Fruit fly (Drosophila melanogaster): Measurements from ENCODE around the gene GMF.
A peak's percentile ranks its signal among the peaks of the same experiment; 100 is the strongest.

GMF gene

DNA sequence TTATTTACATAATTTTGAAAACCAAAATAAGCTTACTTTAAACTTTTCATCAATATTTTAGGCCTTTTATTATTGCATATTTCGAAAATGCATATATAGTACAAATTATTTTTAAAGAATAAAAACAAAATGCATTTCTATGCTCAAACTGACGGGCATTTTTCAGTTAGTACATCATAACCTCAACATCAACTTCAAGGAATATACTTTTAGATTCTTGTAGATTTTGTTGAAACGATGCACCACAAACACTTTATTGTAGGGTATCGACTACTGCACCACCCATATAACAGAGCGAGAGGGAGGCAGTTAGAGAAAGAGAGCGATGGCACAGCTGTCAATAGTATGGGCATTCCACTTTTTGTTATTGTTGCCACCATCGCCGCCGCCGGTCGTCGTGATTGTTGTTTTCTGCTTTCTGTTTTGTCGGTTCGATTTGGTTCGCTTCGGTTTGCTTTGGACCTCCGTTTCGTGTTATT is 22.9 kb downstream of the GMF start (continued):
- peak; percentile 91 for TF ChIP-seq tio (GFP tag; optimal IDR thresholded peaks at IDR 0.05)
- TF ChIP-seq CG6765 (GFP tag; optimal IDR thresholded peaks at IDR 0.05), result peak; percentile 67
- peak; percentile 72; the same call in 2 of the 3 replicates for TF ChIP-seq CG11695 (GFP tag; IDR thresholded peaks at IDR 0.05)
- no peak for TF ChIP-seq Stat92E (GFP tag; optimal IDR thresholded peaks at IDR 0.05)
- no peak for TF ChIP-seq GATAe (GFP tag; conservative IDR thresholded peaks at IDR 0.05)
- no peak for TF ChIP-seq sna (GFP tag; IDR thresholded peaks at IDR 0.05; ENCODE audit: partially characterized antibody)
- TF ChIP-seq ato (GFP tag; IDR thresholded peaks at IDR 0.05; ENCODE audit: partially characterized antibody), result no peak
- TF ChIP-seq lab (GFP tag; optimal IDR thresholded peaks at IDR 0.05), result peak; percentile 84
- peak; percentile 82 for TF ChIP-seq Bteb2 (GFP tag; optimal IDR thresholded peaks at IDR 0.05)
- TF ChIP-seq CG8359 (GFP tag; optimal IDR thresholded peaks at IDR 0.05; ENCODE audit: borderline replicate concordance), result peak; percentile 83
- peak; percentile 47 for TF ChIP-seq Usf (GFP tag; optimal IDR thresholded peaks at IDR 0.05)
- TF ChIP-seq Fer1 (GFP tag; optimal IDR thresholded peaks at IDR 0.05), result peak; percentile 85
- no peak for TF ChIP-seq aop (GFP tag; IDR thresholded peaks at IDR 0.05)
- TF ChIP-seq Myb (GFP tag; optimal IDR thresholded peaks at IDR 0.05), result peak; percentile 46
- no peak for TF ChIP-seq CG14014 (GFP tag; IDR thresholded peaks at IDR 0.05)
- TF ChIP-seq CG12104 (GFP tag; optimal IDR thresholded peaks at IDR 0.05), result peak; percentile 86
- peak; percentile 84 for TF ChIP-seq CG15696 (tag; optimal IDR thresholded peaks at IDR 0.05)
- peak; percentile 74 for TF ChIP-seq CG7987 (GFP tag; optimal IDR thresholded peaks at IDR 0.05)
- peak; percentile 90 for TF ChIP-seq CG2199 (GFP tag; IDR thresholded peaks at IDR 0.05)
- TF ChIP-seq CG8478 (optimal IDR thresholded peaks at IDR 0.05), result no peak
- peak; percentile 84 for TF ChIP-seq BtbVII (GFP tag; optimal IDR thresholded peaks at IDR 0.05)
- TF ChIP-seq CG9437 (GFP tag; optimal IDR thresholded peaks at IDR 0.05), result peak; percentile 93
- TF ChIP-seq Deaf1 (tag; optimal IDR thresholded peaks at IDR 0.05), result peak; percentile 65
- TF ChIP-seq luna (GFP tag; optimal IDR thresholded peaks at IDR 0.05), result no peak
- peak; percentile 79 for TF ChIP-seq CG18476 (GFP tag; optimal IDR thresholded peaks at IDR 0.05)
- peak; percentile 85 for TF ChIP-seq CG13775 (GFP tag; optimal IDR thresholded peaks at IDR 0.05)
- peak; percentile 97 for TF ChIP-seq gem (tag; optimal IDR thresholded peaks at IDR 0.05)
- TF ChIP-seq crol (GFP tag; IDR thresholded peaks at IDR 0.05), result 0 out of 2 replicates have a peak, but pooled peaks have one; percentile 8
- TF ChIP-seq rib (GFP tag; IDR thresholded peaks at IDR 0.05), result peak; percentile 45; the same call in 1 of the 2 replicates
- TF ChIP-seq run (tag; optimal IDR thresholded peaks at IDR 0.05), result peak; percentile 91
- no peak for TF ChIP-seq CG11696 (GFP tag; IDR thresholded peaks at IDR 0.05)
- TF ChIP-seq CG5953 (GFP tag; IDR thresholded peaks at IDR 0.05), result 0 out of 2 replicates have a peak, but pooled peaks have one; percentile 3
- TF ChIP-seq gcm2 (GFP tag; optimal IDR thresholded peaks at IDR 0.05), result peak; percentile 66
- peak; percentile 80 for TF ChIP-seq CG3281 (GFP tag; optimal IDR thresholded peaks at IDR 0.05)
- peak; percentile 92 for TF ChIP-seq CG4820 (GFP tag; optimal IDR thresholded peaks at IDR 0.05)
- TF ChIP-seq otp (GFP tag; IDR thresholded peaks at IDR 0.05), result 0 out of 3 replicates have a peak, but pooled peaks have one; percentile 49
- TF ChIP-seq Doc3 (GFP tag; IDR thresholded peaks at IDR 0.05; ENCODE audit: partially characterized antibody), result no peak
- no peak for TF ChIP-seq CG9932 (GFP tag; IDR thresholded peaks at IDR 0.05)
- TF ChIP-seq CoRest (tag; optimal IDR thresholded peaks at IDR 0.05), result peak; percentile 95
- TF ChIP-seq CG17612 (GFP tag; IDR thresholded peaks at IDR 0.05), result no peak
- TF ChIP-seq CG17829 (tag; optimal IDR thresholded peaks at IDR 0.05), result peak; percentile 94
- TF ChIP-seq slp2 (GFP tag; optimal IDR thresholded peaks at IDR 0.05), result peak; percentile 86
- peak; percentile 75 for TF ChIP-seq CG12299 (tag; optimal IDR thresholded peaks at IDR 0.05)
- peak; percentile 59 for TF ChIP-seq zen (tag; optimal IDR thresholded peaks at IDR 0.05)
- TF ChIP-seq CG9727 (GFP tag; optimal IDR thresholded peaks at IDR 0.05), result peak; percentile 88
- peak; percentile 72 for TF ChIP-seq NC2α (GFP tag; optimal IDR thresholded peaks at IDR 0.05)
- no peak for TF ChIP-seq CG6175 (GFP tag; IDR thresholded peaks at IDR 0.05)
- peak; percentile 57 for TF ChIP-seq Dad (GFP tag; optimal IDR thresholded peaks at IDR 0.05)
- TF ChIP-seq CTCF (GFP tag; optimal IDR thresholded peaks at IDR 0.05), result peak; percentile 63
- no peak for TF ChIP-seq CG16779 (GFP tag; IDR thresholded peaks at IDR 0.05)
- TF ChIP-seq CG1024 (GFP tag; IDR thresholded peaks at IDR 0.05), result peak; percentile 56; the same call in 1 of the 2 replicates

Measured in whole organism, embryonic.